Fruit fly (Drosophila melanogaster): ENCODE measurements around the gene Anp.

- no peak for TF ChIP-seq CG10321 (GFP tag; IDR thresholded peaks at IDR 0.05)
- TF ChIP-seq CG12071 (GFP tag; optimal IDR thresholded peaks at IDR 0.05), result no peak
- no peak for TF ChIP-seq sob (GFP tag; IDR thresholded peaks at IDR 0.05)
- no peak for TF ChIP-seq CG7556 (GFP tag; optimal IDR thresholded peaks at IDR 0.05)
- no peak for TF ChIP-seq lmd (GFP tag; IDR thresholded peaks at IDR 0.05)
Measured at dm6 chr3R:30189398-30189797, 20.4 kb upstream of the Anp start.
